Fruit fly (Drosophila melanogaster) whole organism, pupa: ENCODE results near the gene Fuca.
A peak's percentile ranks its signal among the peaks of the same experiment; 100 is the strongest.

Source experiments
- CG10348 ChIP-seq: fragments of 200-800 bp; sonication (Bioruptor generic); IDR thresholded peaks from 2 replicates; pipeline ENCODE4 v1.3.6; 2022; ENCODE audit warnings: missing biosample characterization, missing genetic modification characterization
- CG13204 ChIP-seq: fragments of 200-800 bp; sonication (Bioruptor generic); optimal IDR thresholded peaks from 2 replicates; lab custom pipeline; 2018; ENCODE audit warnings: missing biosample characterization, mild to moderate bottlenecking, missing genetic modification characterization, moderate library complexity
- CG15710 ChIP-seq: fragments of 200-800 bp; sonication (Bioruptor generic); optimal IDR thresholded peaks from 2 replicates; lab custom pipeline; 2018; ENCODE audit warnings: missing biosample characterization, mild to moderate bottlenecking, missing genetic modification characterization, moderate library complexity
- CG8159 ChIP-seq: fragments of 200-800 bp; sonication (Bioruptor generic); optimal IDR thresholded peaks from 3 replicates; lab custom pipeline; 2018; ENCODE audit warnings: missing biosample characterization, mild to moderate bottlenecking, missing genetic modification characterization, moderate library complexity
- CG9948 ChIP-seq: fragments of 200-800 bp; sonication (Bioruptor generic); optimal IDR thresholded peaks from 2 replicates; lab custom pipeline; 2018; ENCODE audit warnings: missing biosample characterization, mild to moderate bottlenecking, missing genetic modification characterization, moderate library complexity
- D1 ChIP-seq: fragments of 200-800 bp; sonication (Bioruptor generic); optimal IDR thresholded peaks from 2 replicates; lab custom pipeline; 2018; ENCODE audit warnings: missing biosample characterization, mild to moderate bottlenecking, missing genetic modification characterization, moderate library complexity
- Ets98B ChIP-seq: fragments of 200-800 bp; sonication (Bioruptor generic); IDR thresholded peaks from 2 replicates; pipeline ENCODE4 v1.3.6; 2022; ENCODE audit warnings: missing biosample characterization, missing genetic modification characterization
- Pif1A ChIP-seq: fragments of 200-800 bp; sonication (Bioruptor generic); optimal IDR thresholded peaks from 3 replicates; lab custom pipeline; 2016; ENCODE audit warnings: missing biosample characterization, missing genetic modification characterization
- Snoo ChIP-seq: fragments of 200-800 bp; sonication (Bioruptor generic); optimal IDR thresholded peaks from 3 replicates; lab custom pipeline; 2017; ENCODE audit warnings: missing biosample characterization, mild to moderate bottlenecking, missing genetic modification characterization, inconsistent platforms

DNA sequence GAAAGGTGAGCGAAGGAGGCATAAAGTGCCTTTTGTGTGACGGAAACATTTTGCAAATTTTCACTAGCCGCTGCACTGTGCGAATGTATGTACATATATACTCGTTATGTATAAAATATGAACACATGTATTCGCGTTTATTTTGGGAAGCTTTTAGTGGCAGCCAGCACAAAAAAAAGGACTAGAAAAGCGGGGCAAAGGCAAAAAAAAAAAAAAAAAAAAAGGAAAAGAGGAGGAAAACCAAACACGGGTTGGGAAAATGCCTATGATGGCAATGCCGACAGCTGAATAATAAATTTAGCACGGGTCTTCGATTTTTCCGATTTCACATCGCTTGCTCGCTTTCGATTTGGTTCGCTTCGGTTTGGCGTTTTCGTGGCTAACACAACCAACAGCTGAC, 26.9 kb upstream of the Fuca start:
- TF ChIP-seq D1 (tag; lab: Kevin White, UChicago) = no peak
- TF ChIP-seq CG15710 (tag; lab: Kevin White, UChicago) = no peak
- peak; percentile 51 for TF ChIP-seq Ets98B (GFP tag; lab: Robert Waterston, UW)
- no peak for TF ChIP-seq CG13204
- no peak for TF ChIP-seq Pif1A (GFP tag; lab: Kevin White, UChicago)
- no peak for TF ChIP-seq CG8159 (tag; lab: Kevin White, UChicago)
- no peak for TF ChIP-seq CG9948 (tag; lab: Kevin White, UChicago)
- TF ChIP-seq CG10348 (GFP tag; lab: Robert Waterston, UW) = no peak
- TF ChIP-seq Snoo (tag; lab: Kevin White, UChicago) = no peak
